Worm (Caenorhabditis elegans) whole organism, L1 larva: Measurements from ENCODE around the gene Y57G7A.6.

ENCODE experiments used
- C16A3.4 ChIP-seq: fragments of 150-350 bp; optimal IDR thresholded peaks from 2 replicates; lab custom pipeline; 2014; ENCODE audit warnings: missing biosample characterization, missing genetic modification characterization
- C34B4.2 ChIP-seq: sonication (generic microtip); optimal IDR thresholded peaks from 2 replicates; lab custom pipeline; 2017; ENCODE audit warnings: mild to moderate bottlenecking, missing genetic modification characterization, missing compliant biosample characterization
- aha-1 ChIP-seq: fragments of 150-350 bp; optimal IDR thresholded peaks from 2 replicates; lab custom pipeline; 2014; ENCODE audit warnings: missing biosample characterization, missing genetic modification characterization
- alr-1 ChIP-seq: fragments of 200-800 bp; sonication (Bioruptor generic); optimal IDR thresholded peaks from 2 replicates; lab custom pipeline; 2018; ENCODE audit warnings: borderline replicate concordance, mild to moderate bottlenecking, missing genetic modification characterization, missing compliant biosample characterization
- ama-1 ChIP-seq: fragments of 150-350 bp; optimal IDR thresholded peaks from 2 replicates; lab custom pipeline; 2014
- ceh-82 ChIP-seq, 3 experiments: fragments of 150-350 bp in 1 of 3; sonication (generic microtip) in 2 of 3; optimal IDR thresholded peaks; 2 replicates each; lab custom pipeline; 2014 to 2017; ENCODE audit warnings: missing biosample characterization in 3 of 3, missing genetic modification characterization in 3 of 3
- dpl-1 ChIP-seq, 3 experiments: fragments of 150-350 bp in 2 of 3; sonication (generic microtip) in 1 of 3; optimal IDR thresholded peaks; 2 replicates each; lab custom pipeline; 2014 to 2017; ENCODE audit warnings: missing biosample characterization in 3 of 3, missing genetic modification characterization in 3 of 3, missing genetic modification reagents in 3 of 3
- dsc-1 ChIP-seq: sonication (generic microtip); optimal IDR thresholded peaks from 2 replicates; lab custom pipeline; 2016; ENCODE audit warnings: mild to moderate bottlenecking, missing genetic modification characterization, missing compliant biosample characterization
- efl-1 ChIP-seq, 4 experiments: fragments of 150-350 bp; optimal IDR thresholded peaks in 3 of 4; peaks in 1 of 4; 1 replicate in 1 of 4; 2 replicates in 3 of 4; lab custom pipeline; 2014; ENCODE audit warnings: missing biosample characterization in 2 of 4, missing genetic modification characterization in 2 of 4, missing genetic modification reagents in 2 of 4
- elt-3 ChIP-seq, 6 experiments: fragments of 150-350 bp in 1 of 6; sonication (generic microtip); optimal IDR thresholded peaks; 2 replicates each; lab custom pipeline; 2017 to 2018; ENCODE audit warnings: missing biosample characterization in 6 of 6, missing genetic modification characterization in 6 of 6, inconsistent platforms in 1 of 6
- fkh-4 ChIP-seq: sonication (generic microtip); optimal IDR thresholded peaks from 2 replicates; lab custom pipeline; 2016; ENCODE audit warnings: missing compliant biosample characterization, missing genetic modification characterization, borderline replicate concordance
- fos-1 ChIP-seq: fragments of 150-350 bp; optimal IDR thresholded peaks from 2 replicates; lab custom pipeline; 2014; ENCODE audit warnings: missing biosample characterization, missing genetic modification characterization
- grh-1 ChIP-seq: fragments of 200-800 bp; sonication (Bioruptor generic); IDR thresholded peaks from 2 replicates; pipeline ENCODE4 v1.3.6; 2022; ENCODE audit warnings: missing genetic modification reagents, missing genetic modification characterization, missing compliant biosample characterization
- irx-1 ChIP-seq: sonication (generic microtip); optimal IDR thresholded peaks from 2 replicates; lab custom pipeline; 2016; ENCODE audit warnings: missing genetic modification characterization, missing compliant biosample characterization
- lin-14 ChIP-seq: fragments of 200-800 bp; sonication (Bioruptor generic); optimal IDR thresholded peaks from 2 replicates; lab custom pipeline; 2018; ENCODE audit warnings: mild to moderate bottlenecking, missing genetic modification characterization, moderate library complexity, missing compliant biosample characterization
- lin-39 ChIP-seq: fragments of 150-350 bp; optimal IDR thresholded peaks from 2 replicates; lab custom pipeline; 2014; ENCODE audit warnings: missing biosample characterization, missing genetic modification reagents, missing genetic modification characterization
- lsy-2 ChIP-seq, 2 experiments: fragments of 150-350 bp; optimal IDR thresholded peaks; 2 replicates each; lab custom pipeline; 2014; ENCODE audit warnings: missing biosample characterization in 2 of 2, missing genetic modification characterization in 2 of 2
- mep-1 ChIP-seq: fragments of 150-350 bp; optimal IDR thresholded peaks from 2 replicates; lab custom pipeline; 2014; ENCODE audit warnings: missing biosample characterization, missing genetic modification characterization
- nhr-11 ChIP-seq: fragments of 150-350 bp; optimal IDR thresholded peaks from 2 replicates; lab custom pipeline; 2014; ENCODE audit warnings: missing biosample characterization, missing genetic modification characterization
- nhr-19 ChIP-seq: fragments of 200-800 bp; sonication (Bioruptor generic); conservative IDR thresholded peaks from 2 replicates; pipeline ENCODE4 v1.3.6; 2022; ENCODE audit warnings: missing genetic modification characterization, missing compliant biosample characterization
- nhr-20 ChIP-seq: sonication (generic microtip); optimal IDR thresholded peaks from 2 replicates; lab custom pipeline; 2016; ENCODE audit warnings: mild to moderate bottlenecking, missing genetic modification characterization, missing compliant biosample characterization
- nhr-237 ChIP-seq: fragments of 150-350 bp; optimal IDR thresholded peaks from 2 replicates; lab custom pipeline; 2014; ENCODE audit warnings: missing biosample characterization, missing genetic modification characterization
- nhr-28 ChIP-seq: fragments of 150-350 bp; optimal IDR thresholded peaks from 2 replicates; lab custom pipeline; 2014; ENCODE audit warnings: missing biosample characterization, missing genetic modification characterization
- nhr-71 ChIP-seq: sonication (generic microtip); optimal IDR thresholded peaks from 2 replicates; lab custom pipeline; 2016; ENCODE audit warnings: mild to moderate bottlenecking, missing genetic modification characterization, moderate library complexity, missing compliant biosample characterization
- nhr-77 ChIP-seq: fragments of 150-350 bp; optimal IDR thresholded peaks from 2 replicates; lab custom pipeline; 2014; ENCODE audit warnings: missing biosample characterization, missing genetic modification characterization
- nhr-85 ChIP-seq: sonication (generic microtip); peaks from one replicate; lab custom pipeline; 2016; ENCODE audit warnings: missing genetic modification characterization, inconsistent platforms, missing compliant biosample characterization
- pqm-1 ChIP-seq: sonication (generic microtip); optimal IDR thresholded peaks from 3 replicates; lab custom pipeline; 2017; ENCODE audit warnings: missing biosample characterization, missing genetic modification characterization
- rnt-1 ChIP-seq: sonication (generic microtip); optimal IDR thresholded peaks from 2 replicates; lab custom pipeline; 2016; ENCODE audit warnings: mild to moderate bottlenecking, missing genetic modification characterization, moderate library complexity, missing compliant biosample characterization
- sox-4 ChIP-seq: sonication (generic microtip); optimal IDR thresholded peaks from 2 replicates; lab custom pipeline; 2016; ENCODE audit warnings: missing genetic modification characterization, missing compliant biosample characterization
- swsn-7 ChIP-seq: sonication (generic microtip); optimal IDR thresholded peaks from 2 replicates; lab custom pipeline; 2016; ENCODE audit warnings: missing genetic modification characterization, missing compliant biosample characterization
- unc-130 ChIP-seq: fragments of 150-350 bp; optimal IDR thresholded peaks from 2 replicates; lab custom pipeline; 2017; ENCODE audit warnings: missing biosample characterization, missing genetic modification characterization, inconsistent platforms
- zip-4 ChIP-seq: fragments of 200-800 bp; sonication (Bioruptor generic); optimal IDR thresholded peaks from 2 replicates; lab custom pipeline; 2018; ENCODE audit warnings: mild to moderate bottlenecking, missing genetic modification characterization, moderate library complexity, missing compliant biosample characterization
- ztf-11 ChIP-seq, 2 experiments: sonication (generic microtip); optimal IDR thresholded peaks; 2 replicates each; lab custom pipeline; 2016 to 2017; ENCODE audit warnings: missing genetic modification characterization in 2 of 2, missing biosample characterization in 1 of 2, missing compliant biosample characterization in 1 of 2
- ztf-4 ChIP-seq: fragments of 150-350 bp; optimal IDR thresholded peaks from 2 replicates; lab custom pipeline; 2014; ENCODE audit warnings: missing biosample characterization, missing genetic modification characterization

The Y57G7A.6 gene

ce11 chrII:1297044-1297696 is 11.8 kb upstream of the Y57G7A.6 start:
- TF ChIP-seq efl-1 (optimal IDR thresholded peaks at IDR 0.05; lab: Kevin White, UChicago) (peak; percentile 33), efl-1 (GFP tag; optimal IDR thresholded peaks at IDR 0.05 in 1 of 2; lab: Kevin White, UChicago) (peak; percentile 5 to 80), nhr-71 (peak; percentile 1), elt-3 (tag; optimal IDR thresholded peaks at IDR 0.05; lab: Kevin White, UChicago) (no peak), irx-1 (tag; lab: Kevin White, UChicago) (no peak), pqm-1 (tag; lab: Kevin White, UChicago) (no peak), fos-1 (tag; lab: Kevin White, UChicago) (peak; percentile 12), lsy-2 (tag; optimal IDR thresholded peaks at IDR 0.05; lab: Kevin White, UChicago) (peak in 1 of 2 experiments; percentile 15), swsn-7 (tag; lab: Kevin White, UChicago) (peak; percentile 23), grh-1 (GFP tag; lab: Robert Waterston, UW) (peak; percentile 71), C34B4.2 (tag; lab: Kevin White, UChicago) (no peak), ceh-82 (tag; optimal IDR thresholded peaks at IDR 0.05; lab: Kevin White, UChicago) (no peak), mep-1 (tag; lab: Kevin White, UChicago) (peak; percentile 14), lin-14 (GFP tag; lab: Kevin White, UChicago) (peak; percentile 51), fkh-4 (tag; lab: Kevin White, UChicago) (no peak)
- TF ChIP-seq, all 84 proteins: peak for 8

ce11 chrII:1295776-1296175 is 10.4 kb upstream of the Y57G7A.6 start, which contains the start of gene Y57G7A.2:
Gene Y57G7A.2, plus strand, starts transcription at chrII:1296076.
- no peak for TF ChIP-seq lin-14 (GFP tag; lab: Kevin White, UChicago)
- TF ChIP-seq zip-4 (GFP tag; lab: Kevin White, UChicago): no peak
- no peak for TF ChIP-seq nhr-11 (tag; lab: Kevin White, UChicago)

- no peak for TF ChIP-seq nhr-19 (GFP tag; lab: Robert Waterston, UW)
- no peak for TF ChIP-seq C16A3.4
- TF ChIP-seq lin-39: no peak
- TF ChIP-seq grh-1 (GFP tag; lab: Robert Waterston, UW): no peak
- TF ChIP-seq lin-14 (GFP tag; lab: Kevin White, UChicago): no peak
- TF ChIP-seq ama-1: no peak
- no peak for TF ChIP-seq fkh-4 (tag; lab: Kevin White, UChicago)
- TF ChIP-seq nhr-28: no peak
- no peak for TF ChIP-seq nhr-20 (tag; lab: Kevin White, UChicago)
- TF ChIP-seq alr-1 (tag; lab: Kevin White, UChicago): no peak
- no peak for TF ChIP-seq dsc-1 (tag; lab: Kevin White, UChicago)
- TF ChIP-seq ztf-4: no peak
- TF ChIP-seq C34B4.2 (tag; lab: Kevin White, UChicago): no peak
- no peak for TF ChIP-seq unc-130 (tag; lab: Kevin White, UChicago)
- no peak for TF ChIP-seq nhr-237
- TF ChIP-seq sox-4 (tag; lab: Kevin White, UChicago): no peak
- TF ChIP-seq nhr-77: no peak
- no peak for TF ChIP-seq rnt-1
- TF ChIP-seq dpl-1 (GFP tag; optimal IDR thresholded peaks at IDR 0.05; lab: Kevin White, UChicago): no peak
Observed at ce11 chrII:1293157-1293556, 7.7 kb upstream of the Y57G7A.6 start, which contains the start of gene srz-64. Gene srz-64, minus strand, starts transcription at chrII:1293257.

ce11 chrII:1284985-1285384 is 429 bp downstream of the Y57G7A.6 start:
- TF ChIP-seq nhr-77 (no peak), nhr-19 (GFP tag; lab: Robert Waterston, UW) (no peak), nhr-85 (tag; lab: Kevin White, UChicago) (no peak), ceh-82 (tag; optimal IDR thresholded peaks at IDR 0.05; lab: Kevin White, UChicago) (no peak), ama-1 (no peak), aha-1 (tag; lab: Kevin White, UChicago) (no peak), dsc-1 (tag; lab: Kevin White, UChicago) (no peak), C16A3.4 (no peak), sox-4 (tag; lab: Kevin White, UChicago) (no peak), nhr-28 (no peak), ztf-11 (tag; optimal IDR thresholded peaks at IDR 0.05; lab: Kevin White, UChicago) (no peak)
